Worm (Caenorhabditis elegans) whole organism, L4 larva: ENCODE results near the gene K06A4.10.

Source experiments
- F37D6.2 ChIP-seq: sonication (generic microtip); optimal IDR thresholded peaks from 2 replicates; lab custom pipeline; 2016; ENCODE audit warnings: mild to moderate bottlenecking, missing genetic modification characterization, missing compliant biosample characterization
- F44E2.7 ChIP-seq: fragments of 200-800 bp; sonication (Bioruptor generic); IDR thresholded peaks from 2 replicates; pipeline ENCODE4 v2.1.2; 2022; ENCODE audit warnings: missing genetic modification characterization, missing compliant biosample characterization
- T26A8.4 ChIP-seq: fragments of 200-800 bp; sonication (Bioruptor generic); IDR thresholded peaks from 2 replicates; pipeline ENCODE4 v1.3.6; 2022; ENCODE audit warnings: missing genetic modification characterization, missing compliant biosample characterization
- ZK337.2 ChIP-seq: fragments of 200-800 bp; sonication (Bioruptor generic); IDR thresholded peaks from 2 replicates; pipeline ENCODE4 v1.3.6; 2022; ENCODE audit warnings: missing genetic modification reagents, missing genetic modification characterization, missing compliant biosample characterization
- attf-4 ChIP-seq: sonication (generic microtip); optimal IDR thresholded peaks from 3 replicates; lab custom pipeline; 2017; ENCODE audit warnings: missing biosample characterization, missing genetic modification characterization
- ceh-28 ChIP-seq: fragments of 150-350 bp; optimal IDR thresholded peaks from 2 replicates; lab custom pipeline; 2014; ENCODE audit warnings: missing biosample characterization, missing genetic modification reagents, missing genetic modification characterization
- cey-2 ChIP-seq: sonication (generic microtip); optimal IDR thresholded peaks from 3 replicates; lab custom pipeline; 2017; ENCODE audit warnings: missing genetic modification characterization, mild to moderate bottlenecking, missing compliant biosample characterization, antibody characterized with exemption, borderline replicate concordance; ENCODE audit not compliant: insufficient read depth
- daf-16 ChIP-seq, 3 experiments: sonication (generic microtip); optimal IDR thresholded peaks; 2 replicates each; lab custom pipeline; 2016 to 2017; ENCODE audit warnings: missing genetic modification characterization in 3 of 3, missing genetic modification reagents in 3 of 3, mild to moderate bottlenecking in 2 of 3, missing compliant biosample characterization in 2 of 3, missing biosample characterization in 1 of 3, moderate library complexity in 1 of 3
- daf-19 ChIP-seq: fragments of 200-800 bp; sonication (Bioruptor generic); conservative IDR thresholded peaks from 2 replicates; pipeline ENCODE4 v1.3.6; 2022; ENCODE audit warnings: missing genetic modification characterization, missing compliant biosample characterization
- daf-8 ChIP-seq: fragments of 200-800 bp; sonication (Bioruptor generic); IDR thresholded peaks from 2 replicates; pipeline ENCODE4 v1.3.6; 2022; ENCODE audit warnings: missing genetic modification characterization, missing compliant biosample characterization
- dmd-6 ChIP-seq: fragments of 200-800 bp; sonication (Bioruptor generic); IDR thresholded peaks from 2 replicates; pipeline ENCODE4 v1.3.6; 2022; ENCODE audit warnings: missing genetic modification reagents, missing genetic modification characterization, missing compliant biosample characterization
- dmd-8 ChIP-seq: fragments of 200-800 bp; sonication (Bioruptor generic); IDR thresholded peaks from 2 replicates; pipeline ENCODE4 v1.3.6; 2022; ENCODE audit warnings: missing genetic modification characterization, missing compliant biosample characterization
- duxl-1 ChIP-seq: sonication (generic microtip); optimal IDR thresholded peaks from 2 replicates; lab custom pipeline; 2016; ENCODE audit warnings: mild to moderate bottlenecking, missing genetic modification characterization, moderate library complexity, missing compliant biosample characterization; ENCODE audit not compliant: poor library complexity
- dve-1 ChIP-seq: sonication (generic microtip); optimal IDR thresholded peaks from 2 replicates; lab custom pipeline; 2017; ENCODE audit warnings: antibody characterized with exemption, mild to moderate bottlenecking, missing genetic modification characterization, missing compliant biosample characterization; ENCODE audit not compliant: insufficient read depth
- hlh-30 ChIP-seq: sonication (generic microtip); optimal IDR thresholded peaks from 2 replicates; lab custom pipeline; 2017; ENCODE audit warnings: antibody characterized with exemption, mild to moderate bottlenecking, missing genetic modification characterization, missing compliant biosample characterization; ENCODE audit not compliant: insufficient read depth
- hmg-1.1 ChIP-seq: fragments of 200-800 bp; sonication (Bioruptor generic); IDR thresholded peaks from 2 replicates; pipeline ENCODE4 v1.3.6; 2022; ENCODE audit warnings: missing genetic modification reagents, missing genetic modification characterization, missing compliant biosample characterization
- jun-1 ChIP-seq: fragments of 150-350 bp; optimal IDR thresholded peaks from 2 replicates; lab custom pipeline; 2014; ENCODE audit warnings: missing biosample characterization, missing genetic modification reagents, missing genetic modification characterization
- lin-1 ChIP-seq: fragments of 200-800 bp; sonication (Bioruptor generic); IDR thresholded peaks from 2 replicates; pipeline ENCODE4 v1.3.6; 2022; ENCODE audit warnings: missing genetic modification reagents, missing genetic modification characterization, missing compliant biosample characterization
- lin-13 ChIP-seq: fragments of 150-350 bp; optimal IDR thresholded peaks from 2 replicates; lab custom pipeline; 2014; ENCODE audit warnings: missing biosample characterization, missing genetic modification reagents, missing genetic modification characterization
- lin-29 ChIP-seq: fragments of 200-800 bp; sonication (Bioruptor generic); IDR thresholded peaks from 2 replicates; pipeline ENCODE4 v1.3.6; 2022; ENCODE audit warnings: missing genetic modification reagents, missing genetic modification characterization, missing compliant biosample characterization
- madf-9 ChIP-seq: fragments of 200-800 bp; sonication (Bioruptor generic); conservative IDR thresholded peaks from 2 replicates; pipeline ENCODE4 v1.3.6; 2022; ENCODE audit warnings: missing genetic modification reagents, missing genetic modification characterization, missing compliant biosample characterization
- mdl-1 ChIP-seq, 2 experiments: fragments of 150-350 bp in 1 of 2; sonication (generic microtip) in 1 of 2; optimal IDR thresholded peaks; 2 replicates each; lab custom pipeline; 2014 to 2017; ENCODE audit warnings: missing biosample characterization in 2 of 2, missing genetic modification characterization in 2 of 2
- mes-2 ChIP-seq: sonication (generic microtip); optimal IDR thresholded peaks from 2 replicates; lab custom pipeline; 2016; ENCODE audit warnings: missing genotype, mild to moderate bottlenecking, missing genetic modification characterization, missing compliant biosample characterization; ENCODE audit not compliant: poor library complexity, severe bottlenecking
- mxl-3 ChIP-seq: fragments of 200-800 bp; sonication (Bioruptor generic); optimal IDR thresholded peaks from 2 replicates; lab custom pipeline; 2018; ENCODE audit warnings: mild to moderate bottlenecking, missing genetic modification characterization, missing compliant biosample characterization
- nhr-102 ChIP-seq: sonication (generic microtip); optimal IDR thresholded peaks from 2 replicates; lab custom pipeline; 2016; ENCODE audit warnings: mild to moderate bottlenecking, missing genetic modification characterization, moderate library complexity, missing compliant biosample characterization
- nhr-11 ChIP-seq: fragments of 150-350 bp; optimal IDR thresholded peaks from 2 replicates; lab custom pipeline; 2014; ENCODE audit warnings: missing biosample characterization, missing genetic modification characterization
- nhr-28 ChIP-seq: fragments of 150-350 bp; optimal IDR thresholded peaks from 2 replicates; lab custom pipeline; 2014; ENCODE audit warnings: missing biosample characterization, missing genetic modification characterization
- nhr-6 ChIP-seq: fragments of 150-350 bp; optimal IDR thresholded peaks from 2 replicates; lab custom pipeline; 2014; ENCODE audit warnings: missing biosample characterization, missing genetic modification characterization
- nhr-76 ChIP-seq: fragments of 150-350 bp; optimal IDR thresholded peaks from 2 replicates; lab custom pipeline; 2014; ENCODE audit warnings: missing biosample characterization, missing genetic modification characterization
- nhr-77 ChIP-seq: fragments of 150-350 bp; optimal IDR thresholded peaks from 2 replicates; lab custom pipeline; 2014; ENCODE audit warnings: missing biosample characterization, missing genetic modification characterization
- pha-4 ChIP-seq, 2 experiments: fragments of 150-350 bp in 1 of 2; fragments of 200-800 bp in 1 of 2; sonication (Bioruptor generic) in 1 of 2; IDR thresholded peaks in 1 of 2; optimal IDR thresholded peaks in 1 of 2; 2 replicates each; pipeline versions ENCODE4 v1.3.6 to Lab custom; 2014 to 2022; ENCODE audit warnings: missing genetic modification characterization in 2 of 2, missing genetic modification reagents in 2 of 2, missing biosample characterization in 1 of 2, missing compliant biosample characterization in 1 of 2
- php-3 ChIP-seq: fragments of 200-800 bp; sonication (Bioruptor generic); IDR thresholded peaks from 2 replicates; pipeline ENCODE4 v1.3.6; 2022; ENCODE audit warnings: missing genetic modification reagents, missing genetic modification characterization, missing compliant biosample characterization
- rbr-2 ChIP-seq: sonication (generic microtip); optimal IDR thresholded peaks from 2 replicates; lab custom pipeline; 2016; ENCODE audit warnings: missing genotype, missing genetic modification characterization, missing compliant biosample characterization
- snpc-1.2 ChIP-seq: fragments of 200-800 bp; sonication (Bioruptor generic); IDR thresholded peaks from 2 replicates; pipeline ENCODE4 v1.3.6; 2022; ENCODE audit warnings: missing genetic modification reagents, missing genetic modification characterization, missing compliant biosample characterization
- snpc-4 ChIP-seq: fragments of 150-350 bp; optimal IDR thresholded peaks from 2 replicates; lab custom pipeline; 2014; ENCODE audit warnings: missing biosample characterization, missing genetic modification characterization
- tag-97 ChIP-seq: fragments of 200-800 bp; sonication (Bioruptor generic); IDR thresholded peaks from 2 replicates; pipeline ENCODE4 v1.3.6; 2022; ENCODE audit warnings: missing genetic modification characterization, missing compliant biosample characterization
- tra-1 ChIP-seq: fragments of 200-800 bp; sonication (Bioruptor generic); IDR thresholded peaks from 2 replicates; pipeline ENCODE4 v1.3.6; 2022; ENCODE audit warnings: missing genetic modification reagents, missing genetic modification characterization, missing compliant biosample characterization
- unc-130 ChIP-seq: sonication (generic microtip); optimal IDR thresholded peaks from 2 replicates; lab custom pipeline; 2016; ENCODE audit warnings: missing genetic modification reagents, missing genetic modification characterization, missing compliant biosample characterization
- unc-39 ChIP-seq: sonication (generic microtip); optimal IDR thresholded peaks from 2 replicates; lab custom pipeline; 2017; ENCODE audit warnings: missing biosample characterization, missing genetic modification characterization
- unc-62 ChIP-seq, 3 experiments: fragments of 150-350 bp in 1 of 3; sonication (generic microtip); optimal IDR thresholded peaks in 2 of 3; peaks in 1 of 3; 1 replicate in 1 of 3; 2 replicates in 2 of 3; lab custom pipeline; 2014 to 2017; ENCODE audit warnings: missing biosample characterization in 3 of 3, missing genetic modification characterization in 3 of 3, missing genetic modification reagents in 3 of 3, missing genotype in 1 of 3
- vab-7 ChIP-seq: fragments of 200-800 bp; sonication (Bioruptor generic); IDR thresholded peaks from 2 replicates; pipeline ENCODE4 v1.3.6; 2022; ENCODE audit warnings: missing genetic modification reagents, missing genetic modification characterization, missing compliant biosample characterization
- zag-1 ChIP-seq: fragments of 150-350 bp; optimal IDR thresholded peaks from 2 replicates; lab custom pipeline; 2014; ENCODE audit warnings: missing biosample characterization, missing genetic modification characterization
- ztf-11 ChIP-seq: fragments of 150-350 bp; optimal IDR thresholded peaks from 2 replicates; lab custom pipeline; 2014; ENCODE audit warnings: missing biosample characterization, missing genetic modification characterization
- ztf-7 ChIP-seq: fragments of 150-350 bp; optimal IDR thresholded peaks from 2 replicates; lab custom pipeline; 2014; ENCODE audit warnings: missing biosample characterization, missing genetic modification characterization

The K06A4.10 gene

ce11 chrV:9443109-9443508 is 46.5 kb downstream of the K06A4.10 start (continued):
- TF ChIP-seq daf-16 (GFP tag; optimal IDR thresholded peaks at IDR 0.05; lab: Kevin White, UChicago) = peak in 1 of 2 experiments; percentile 1
- TF ChIP-seq daf-16 (tag; optimal IDR thresholded peaks at IDR 0.05; lab: Kevin White, UChicago) = peak; percentile 91
- 0 out of 2 replicates have a peak, but pooled peaks have one; percentile 30 for TF ChIP-seq php-3 (GFP tag; lab: Robert Waterston, UW)
- TF ChIP-seq lin-1 (GFP tag; lab: Robert Waterston, UW) = no peak
- TF ChIP-seq hlh-30 (tag; lab: Kevin White, UChicago) = peak; percentile 72
- TF ChIP-seq F37D6.2 (tag; lab: Kevin White, UChicago) = no peak
- no peak for TF ChIP-seq snpc-4
- TF ChIP-seq mxl-3 (GFP tag; lab: Kevin White, UChicago) = peak; percentile 54
- TF ChIP-seq unc-62 (GFP tag; optimal IDR thresholded peaks at IDR 0.05 in 1 of 2; lab: Kevin White, UChicago) = no peak
- TF ChIP-seq unc-62 (tag; optimal IDR thresholded peaks at IDR 0.05; lab: Kevin White, UChicago) = no peak
- no peak for TF ChIP-seq ceh-28
- no peak for TF ChIP-seq cey-2 (tag; lab: Kevin White, UChicago)
- TF ChIP-seq vab-7 = no peak
- TF ChIP-seq nhr-28 = peak; percentile 87
- no peak for TF ChIP-seq unc-130 (GFP tag; lab: Kevin White, UChicago)
- no peak for TF ChIP-seq snpc-1.2 (GFP tag; lab: Robert Waterston, UW)
- no peak for TF ChIP-seq ztf-11 (tag; lab: Kevin White, UChicago)
- no peak for TF ChIP-seq T26A8.4 (GFP tag; lab: Robert Waterston, UW)
- TF ChIP-seq unc-39 = no peak
- TF ChIP-seq lin-29 (GFP tag; lab: Robert Waterston, UW) = no peak
- TF ChIP-seq daf-8 (GFP tag; lab: Robert Waterston, UW) = no peak
- no peak for TF ChIP-seq ztf-7 (tag; lab: Kevin White, UChicago)
- TF ChIP-seq ZK337.2 = no peak
- TF ChIP-seq lin-13 (GFP tag; lab: Kevin White, UChicago) = no peak
- TF ChIP-seq mdl-1 (tag; optimal IDR thresholded peaks at IDR 0.05; lab: Kevin White, UChicago) = peak in 1 of 2 experiments; percentile 24
- TF ChIP-seq zag-1 = no peak
- TF ChIP-seq duxl-1 (tag; lab: Kevin White, UChicago) = no peak
- TF ChIP-seq nhr-77 (tag; lab: Kevin White, UChicago) = peak; percentile 34
- TF ChIP-seq daf-19 (GFP tag; lab: Robert Waterston, UW) = no peak
- TF ChIP-seq madf-9 (GFP tag; lab: Robert Waterston, UW) = no peak

- peak; percentile 6 for TF ChIP-seq mes-2 (tag; lab: Kevin White, UChicago)
- TF ChIP-seq tag-97 (GFP tag; lab: Robert Waterston, UW) = no peak
- no peak for TF ChIP-seq snpc-1.2 (GFP tag; lab: Robert Waterston, UW)
- TF ChIP-seq unc-62 (GFP tag; optimal IDR thresholded peaks at IDR 0.05 in 1 of 2; lab: Kevin White, UChicago) = peak in 1 of 2 experiments; percentile 59
- no peak for TF ChIP-seq unc-62 (tag; optimal IDR thresholded peaks at IDR 0.05; lab: Kevin White, UChicago)
- TF ChIP-seq nhr-102 (tag; lab: Kevin White, UChicago) = no peak
- TF ChIP-seq madf-9 (GFP tag; lab: Robert Waterston, UW) = no peak
- TF ChIP-seq nhr-77 (tag; lab: Kevin White, UChicago) = no peak
- no peak for TF ChIP-seq nhr-11
- TF ChIP-seq dmd-6 (GFP tag; lab: Robert Waterston, UW) = no peak
- TF ChIP-seq jun-1 (tag; lab: Kevin White, UChicago) = no peak
- TF ChIP-seq dve-1 (tag; lab: Kevin White, UChicago) = peak; percentile 60
- TF ChIP-seq hmg-1.1 (GFP tag; lab: Robert Waterston, UW) = 0 out of 2 replicates have a peak, but pooled peaks have one; percentile 10
- TF ChIP-seq cey-2 (tag; lab: Kevin White, UChicago) = no peak
- TF ChIP-seq nhr-76 = no peak
- no peak for TF ChIP-seq tra-1 (GFP tag; lab: Robert Waterston, UW)
- no peak for TF ChIP-seq ZK337.2
- TF ChIP-seq F44E2.7 (GFP tag; lab: Robert Waterston, UW) = no peak
- TF ChIP-seq rbr-2 (tag; lab: Kevin White, UChicago) = no peak
- TF ChIP-seq dmd-8 (GFP tag; lab: Robert Waterston, UW) = no peak
- no peak for TF ChIP-seq nhr-6
- no peak for TF ChIP-seq attf-4
- TF ChIP-seq hlh-30 (tag; lab: Kevin White, UChicago) = peak; percentile 23
- 0 out of 2 replicates have a peak, but pooled peaks have one; percentile 16 for TF ChIP-seq pha-4 (GFP tag; IDR thresholded peaks at IDR 0.05; lab: Robert Waterston, UW)
- no peak for TF ChIP-seq pha-4 (tag; optimal IDR thresholded peaks at IDR 0.05; lab: Kevin White, UChicago)
Measured at ce11 chrV:9442471-9442870, 47.1 kb downstream of the K06A4.10 start.
